Worm (Caenorhabditis elegans): ENCODE data around the gene nspe-4.

Gene nspe-4

DNA sequence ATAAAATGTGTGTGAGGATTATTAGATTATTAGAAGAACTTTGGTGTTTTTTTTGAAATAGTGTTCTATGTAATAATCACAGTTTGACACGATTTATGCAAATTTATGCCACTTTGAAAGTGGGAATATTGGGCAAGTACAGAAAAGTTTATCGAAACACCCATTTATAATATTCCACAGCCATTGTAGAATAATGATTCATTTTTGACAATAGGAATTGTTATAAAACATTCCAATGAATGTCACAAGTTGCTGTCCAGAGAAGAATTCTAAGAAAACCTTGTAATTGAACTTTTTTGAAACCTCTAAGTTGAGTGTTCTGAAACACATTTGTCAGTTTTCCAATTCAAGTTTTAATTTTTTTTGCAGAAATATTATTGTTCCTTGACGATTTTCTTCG lies at the start of gene nspe-4:
nspe-4 (plus strand) TSS at position 301 of the 400 bp plus-strand sequence.
- TF ChIP-seq lim-6 (tag; optimal IDR thresholded peaks at IDR 0.05): no peak
- TF ChIP-seq ceh-2 (tag; optimal IDR thresholded peaks at IDR 0.05): no peak
- TF ChIP-seq fax-1 (tag; optimal IDR thresholded peaks at IDR 0.05): no peak
- no peak for TF ChIP-seq madf-2 (tag; optimal IDR thresholded peaks at IDR 0.05)
- no peak for TF ChIP-seq ets-4 (tag; optimal IDR thresholded peaks at IDR 0.05)

DNA sequence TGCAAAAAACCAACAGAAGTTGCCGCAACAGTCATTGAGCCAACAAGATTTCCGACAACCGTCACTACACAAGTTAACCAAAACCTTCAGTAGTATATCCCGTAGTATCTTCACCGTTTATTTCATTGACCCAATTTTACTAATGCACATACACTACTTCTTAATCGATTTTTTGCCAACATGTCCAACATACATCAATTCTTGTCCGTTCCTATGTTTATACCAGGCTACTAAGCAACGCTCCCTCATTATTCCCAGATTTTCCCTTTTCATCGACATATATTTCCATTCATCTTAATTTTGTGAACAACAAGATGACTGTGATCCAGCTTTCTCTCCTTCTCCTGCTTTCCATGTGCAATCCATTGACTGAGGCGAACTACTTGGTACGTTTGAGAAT lies 46.5 kb upstream of the nspe-4 start, which contains the start of gene F49C5.7:
F49C5.7 (plus strand) TSS at position 301 of the 400 bp plus-strand sequence.
- TF ChIP-seq F13H6.1 (tag; optimal IDR thresholded peaks at IDR 0.05) (no peak), pha-4 (tag; optimal IDR thresholded peaks at IDR 0.05) (no peak), nfya-1 (tag; optimal IDR thresholded peaks at IDR 0.05) (no peak), dmd-4 (tag; optimal IDR thresholded peaks at IDR 0.05; ENCODE audit: borderline replicate concordance) (no peak), sox-2 (GFP tag; IDR thresholded peaks at IDR 0.05) (no peak), dve-1 (tag; optimal IDR thresholded peaks at IDR 0.05) (no peak), ceh-14 (tag; optimal IDR thresholded peaks at IDR 0.05) (no peak), unc-42 (tag; optimal IDR thresholded peaks at IDR 0.05) (no peak), unc-86 (tag; optimal IDR thresholded peaks at IDR 0.05) (no peak), ceh-22 (tag; optimal IDR thresholded peaks at IDR 0.05) (no peak), hlh-15 (tag; optimal IDR thresholded peaks at IDR 0.05) (no peak), syd-9 (tag; optimal IDR thresholded peaks at IDR 0.05) (no peak), fkh-10 (GFP tag; optimal IDR thresholded peaks at IDR 0.05) (no peak), lim-6 (tag; optimal IDR thresholded peaks at IDR 0.05) (no peak), che-1 (tag; optimal IDR thresholded peaks at IDR 0.05) (no peak), ttx-3 (tag; optimal IDR thresholded peaks at IDR 0.05) (no peak)

DNA sequence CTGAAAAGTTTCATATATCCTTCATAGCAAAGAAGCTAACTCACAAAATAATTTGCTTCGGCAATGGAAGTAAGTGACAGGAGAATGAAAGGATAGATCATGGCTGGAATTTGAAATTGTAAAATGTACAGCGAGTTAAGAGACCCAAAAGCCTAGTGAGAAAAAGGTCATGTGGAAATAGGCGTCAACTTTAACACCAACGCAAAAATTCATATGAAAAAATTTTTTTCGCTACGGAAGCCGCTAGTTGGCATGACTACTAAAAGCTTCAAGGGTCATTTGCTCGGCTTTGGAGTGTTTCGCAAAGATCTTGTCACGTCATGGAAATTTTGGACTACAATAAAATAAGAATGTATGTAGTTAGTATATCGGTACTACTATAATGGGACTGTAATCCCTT lies 41.8 kb upstream of the nspe-4 start, which contains the start of gene Y38E10A.1:
Y38E10A.1 (minus strand) TSS at position 101 of the 400 bp plus-strand sequence.
- TF ChIP-seq K09A11.1 (tag; optimal IDR thresholded peaks at IDR 0.05; ENCODE audit: insufficient read depth) (no peak), unc-55 (GFP tag; optimal IDR thresholded peaks at IDR 0.05) (no peak), pag-3 (tag; optimal IDR thresholded peaks at IDR 0.05; ENCODE audit: borderline replicate concordance) (no peak), sox-4 (tag; optimal IDR thresholded peaks at IDR 0.05) (no peak), pat-9 (tag; optimal IDR thresholded peaks at IDR 0.05) (no peak), C38D4.7 (GFP tag; optimal IDR thresholded peaks at IDR 0.05) (no peak), ceh-2 (tag; optimal IDR thresholded peaks at IDR 0.05) (no peak), fkh-10 (GFP tag; optimal IDR thresholded peaks at IDR 0.05) (no peak), K02D7.2 (tag; optimal IDR thresholded peaks at IDR 0.05) (no peak), ceh-6 (GFP tag; optimal IDR thresholded peaks at IDR 0.05) (no peak), hlh-8 (tag; optimal IDR thresholded peaks at IDR 0.05) (no peak)

DNA sequence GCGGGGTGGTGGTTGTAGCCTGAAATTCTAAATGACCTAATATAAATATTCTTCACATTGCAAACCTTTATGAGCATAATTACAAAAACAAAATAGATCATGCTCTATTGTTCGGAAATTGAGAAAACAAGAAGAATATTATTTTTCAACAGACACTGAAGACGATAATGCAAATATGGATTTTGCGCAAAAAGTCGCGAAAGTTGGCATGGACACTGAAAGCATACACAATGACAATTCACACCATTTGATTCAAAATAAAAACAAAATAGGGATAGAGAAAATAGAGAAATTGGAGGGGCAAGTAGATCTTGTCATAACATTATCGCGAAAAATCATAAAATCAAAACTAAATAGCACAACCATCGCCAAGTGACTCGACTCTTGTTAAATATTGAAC lies 39.6 kb upstream of the nspe-4 start, which contains the start of gene Y38E10A.35:
Y38E10A.35 (minus strand) TSS at position 101 of the 400 bp plus-strand sequence.
- TF ChIP-seq C38D4.7 (GFP tag; optimal IDR thresholded peaks at IDR 0.05) (no peak), nhr-232 (tag; optimal IDR thresholded peaks at IDR 0.05) (no peak), lim-6 (tag; optimal IDR thresholded peaks at IDR 0.05) (no peak), sox-4 (tag; optimal IDR thresholded peaks at IDR 0.05) (no peak), ceh-6 (GFP tag; optimal IDR thresholded peaks at IDR 0.05) (no peak), madf-2 (tag; optimal IDR thresholded peaks at IDR 0.05) (no peak), npax-4 (tag; optimal IDR thresholded peaks at IDR 0.05) (no peak), nhr-11 (tag; optimal IDR thresholded peaks at IDR 0.05) (no peak), tbx-7 (tag; optimal IDR thresholded peaks at IDR 0.05) (no peak), fax-1 (tag; optimal IDR thresholded peaks at IDR 0.05) (no peak), ahr-1 (tag; optimal IDR thresholded peaks at IDR 0.05) (no peak), pax-1 (tag; optimal IDR thresholded peaks at IDR 0.05) (no peak), pha-4 (tag; optimal IDR thresholded peaks at IDR 0.05) (no peak), hlh-8 (tag; optimal IDR thresholded peaks at IDR 0.05) (no peak), gmeb-2 (tag; optimal IDR thresholded peaks at IDR 0.05) (no peak), elt-4 (tag; optimal IDR thresholded peaks at IDR 0.05) (no peak), K09A11.1 (tag; optimal IDR thresholded peaks at IDR 0.05; ENCODE audit: insufficient read depth) (no peak), unc-86 (tag; optimal IDR thresholded peaks at IDR 0.05) (no peak), fkh-6 (tag; optimal IDR thresholded peaks at IDR 0.05) (no peak), eyg-1 (tag; optimal IDR thresholded peaks at IDR 0.05) (no peak)

Measured in whole organism, late embryonic.